Worm (Caenorhabditis elegans) whole organism, late embryonic: ENCODE data around the gene F08C6.5.

Experiments used
- C08G9.2 ChIP-seq: sonication (generic microtip); optimal IDR thresholded peaks from 2 replicates; lab custom pipeline; 2016; ENCODE audit warnings: mild to moderate bottlenecking, missing genetic modification characterization, moderate library complexity, missing compliant biosample characterization
- F13H6.1 ChIP-seq: sonication (generic microtip); optimal IDR thresholded peaks from 2 replicates; lab custom pipeline; 2016; ENCODE audit warnings: missing genetic modification characterization, missing compliant biosample characterization
- K02D7.2 ChIP-seq: sonication (generic microtip); optimal IDR thresholded peaks from 2 replicates; lab custom pipeline; 2017; ENCODE audit warnings: mild to moderate bottlenecking, missing genetic modification characterization, missing compliant biosample characterization
- K09A11.1 ChIP-seq: sonication (generic microtip); optimal IDR thresholded peaks from 2 replicates; lab custom pipeline; 2017; ENCODE audit warnings: antibody characterized with exemption, mild to moderate bottlenecking, missing genetic modification characterization, missing compliant biosample characterization; ENCODE audit not compliant: insufficient read depth
- Y22D7AL.16 ChIP-seq: sonication (generic microtip); optimal IDR thresholded peaks from 2 replicates; lab custom pipeline; 2016; ENCODE audit warnings: missing genetic modification characterization, missing compliant biosample characterization
- ama-1 ChIP-seq: fragments of 150-350 bp; optimal IDR thresholded peaks from 2 replicates; lab custom pipeline; 2014
- ceh-14 ChIP-seq: sonication (generic microtip); optimal IDR thresholded peaks from 2 replicates; lab custom pipeline; 2016; ENCODE audit warnings: missing genotype, missing genetic modification characterization, missing compliant biosample characterization
- ceh-18 ChIP-seq: sonication (generic microtip); optimal IDR thresholded peaks from 2 replicates; lab custom pipeline; 2016; ENCODE audit warnings: missing genetic modification characterization, missing compliant biosample characterization
- ceh-19 ChIP-seq: fragments of 200-800 bp; sonication (Bioruptor generic); optimal IDR thresholded peaks from 2 replicates; lab custom pipeline; 2018; ENCODE audit warnings: mild to moderate bottlenecking, missing genetic modification characterization, missing compliant biosample characterization
- ceh-24 ChIP-seq: sonication (generic microtip); optimal IDR thresholded peaks from 2 replicates; lab custom pipeline; 2016; ENCODE audit warnings: mild to moderate bottlenecking, missing genetic modification characterization, missing compliant biosample characterization
- ceh-30 ChIP-seq: fragments of 150-350 bp; optimal IDR thresholded peaks from 2 replicates; lab custom pipeline; 2014; ENCODE audit warnings: missing biosample characterization, missing genetic modification characterization
- ceh-48 ChIP-seq: sonication (generic microtip); optimal IDR thresholded peaks from 2 replicates; lab custom pipeline; 2016; ENCODE audit warnings: missing genetic modification characterization, inconsistent platforms, missing compliant biosample characterization
- ceh-9 ChIP-seq: sonication (generic microtip); optimal IDR thresholded peaks from 2 replicates; lab custom pipeline; 2016; ENCODE audit warnings: mild to moderate bottlenecking, missing genetic modification characterization, inconsistent platforms, missing compliant biosample characterization
- dmd-4 ChIP-seq: sonication (generic microtip); optimal IDR thresholded peaks from 2 replicates; lab custom pipeline; 2016; ENCODE audit warnings: borderline replicate concordance, missing genetic modification characterization, missing compliant biosample characterization
- dve-1 ChIP-seq: sonication (generic microtip); optimal IDR thresholded peaks from 2 replicates; lab custom pipeline; 2017; ENCODE audit warnings: antibody characterized with exemption, mild to moderate bottlenecking, missing genetic modification characterization, missing compliant biosample characterization
- fkh-10 ChIP-seq: fragments of 150-350 bp; optimal IDR thresholded peaks from 2 replicates; lab custom pipeline; 2014; ENCODE audit warnings: missing biosample characterization, missing genetic modification reagents, missing genetic modification characterization
- fkh-6 ChIP-seq: sonication (generic microtip); optimal IDR thresholded peaks from 2 replicates; lab custom pipeline; 2016; ENCODE audit warnings: missing genetic modification characterization, missing compliant biosample characterization
- gmeb-2 ChIP-seq: sonication (generic microtip); optimal IDR thresholded peaks from 2 replicates; lab custom pipeline; 2016; ENCODE audit warnings: missing genetic modification characterization, inconsistent platforms, missing compliant biosample characterization
- hlh-13 ChIP-seq: fragments of 200-800 bp; sonication (Bioruptor generic); optimal IDR thresholded peaks from 2 replicates; lab custom pipeline; 2018; ENCODE audit warnings: mild to moderate bottlenecking, missing genetic modification characterization, missing compliant biosample characterization
- hlh-15 ChIP-seq: sonication (generic microtip); optimal IDR thresholded peaks from 2 replicates; lab custom pipeline; 2016; ENCODE audit warnings: missing genetic modification characterization, missing compliant biosample characterization
- hlh-6 ChIP-seq: sonication (generic microtip); optimal IDR thresholded peaks from 2 replicates; lab custom pipeline; 2016; ENCODE audit warnings: missing genotype, missing genetic modification characterization, missing compliant biosample characterization
- lim-6 ChIP-seq: sonication (generic microtip); optimal IDR thresholded peaks from 2 replicates; lab custom pipeline; 2016; ENCODE audit warnings: missing genetic modification characterization, missing compliant biosample characterization
- lin-11 ChIP-seq: fragments of 200-800 bp; sonication (Bioruptor generic); optimal IDR thresholded peaks from 2 replicates; lab custom pipeline; 2018; ENCODE audit warnings: mild to moderate bottlenecking, missing genetic modification characterization, missing compliant biosample characterization
- madf-2 ChIP-seq: sonication (generic microtip); optimal IDR thresholded peaks from 2 replicates; lab custom pipeline; 2017; ENCODE audit warnings: missing genetic modification characterization, missing compliant biosample characterization
- mec-3 ChIP-seq: sonication (generic microtip); optimal IDR thresholded peaks from 2 replicates; lab custom pipeline; 2016; ENCODE audit warnings: borderline replicate concordance, missing genetic modification characterization, missing compliant biosample characterization
- nhr-11 ChIP-seq: fragments of 150-350 bp; optimal IDR thresholded peaks from 2 replicates; lab custom pipeline; 2014; ENCODE audit warnings: missing biosample characterization, missing genetic modification characterization
- npax-4 ChIP-seq: sonication (generic microtip); optimal IDR thresholded peaks from 2 replicates; lab custom pipeline; 2016; ENCODE audit warnings: missing genetic modification characterization, missing compliant biosample characterization
- odd-2 ChIP-seq: sonication (generic microtip); optimal IDR thresholded peaks from 2 replicates; lab custom pipeline; 2017; ENCODE audit warnings: antibody characterized with exemption, mild to moderate bottlenecking, missing genetic modification characterization, missing compliant biosample characterization
- pag-3 ChIP-seq: sonication (generic microtip); optimal IDR thresholded peaks from 2 replicates; lab custom pipeline; 2016; ENCODE audit warnings: missing compliant biosample characterization, missing genetic modification characterization, borderline replicate concordance
- pat-9 ChIP-seq: fragments of 200-800 bp; sonication (Bioruptor generic); optimal IDR thresholded peaks from 2 replicates; lab custom pipeline; 2018; ENCODE audit warnings: mild to moderate bottlenecking, missing genetic modification characterization, moderate library complexity, missing compliant biosample characterization
- pax-1 ChIP-seq: fragments of 150-350 bp; optimal IDR thresholded peaks from 2 replicates; lab custom pipeline; 2014; ENCODE audit warnings: missing biosample characterization, missing genetic modification characterization
- pros-1 ChIP-seq: fragments of 150-350 bp; optimal IDR thresholded peaks from 2 replicates; lab custom pipeline; 2014; ENCODE audit warnings: missing biosample characterization, missing genetic modification reagents, missing genetic modification characterization
- ref-2 ChIP-seq: sonication (generic microtip); optimal IDR thresholded peaks from 2 replicates; lab custom pipeline; 2016; ENCODE audit warnings: missing genetic modification characterization, missing compliant biosample characterization
- sdc-2 ChIP-seq: sonication (generic microtip); optimal IDR thresholded peaks from 2 replicates; lab custom pipeline; 2016; ENCODE audit warnings: missing genotype, missing genetic modification characterization, missing compliant biosample characterization
- sox-2 ChIP-seq: fragments of 200-800 bp; sonication (Bioruptor generic); IDR thresholded peaks from 2 replicates; pipeline ENCODE4 v1.3.6; 2022; ENCODE audit warnings: missing genetic modification reagents, missing genetic modification characterization, missing compliant biosample characterization
- syd-9 ChIP-seq: sonication (generic microtip); optimal IDR thresholded peaks from 2 replicates; lab custom pipeline; 2016; ENCODE audit warnings: mild to moderate bottlenecking, missing genetic modification characterization, moderate library complexity, missing compliant biosample characterization
- tbx-2 ChIP-seq: sonication (generic microtip); optimal IDR thresholded peaks from 2 replicates; lab custom pipeline; 2016; ENCODE audit warnings: missing genetic modification characterization, missing compliant biosample characterization
- unc-42 ChIP-seq: sonication (generic microtip); optimal IDR thresholded peaks from 2 replicates; lab custom pipeline; 2016; ENCODE audit warnings: missing genotype, missing genetic modification characterization, missing compliant biosample characterization
- unc-55 ChIP-seq: sonication (generic microtip); optimal IDR thresholded peaks from 2 replicates; lab custom pipeline; 2017; ENCODE audit warnings: missing biosample characterization, missing genetic modification reagents, missing genetic modification characterization
- zip-5 ChIP-seq: sonication (generic microtip); optimal IDR thresholded peaks from 2 replicates; lab custom pipeline; 2016; ENCODE audit warnings: missing genetic modification characterization, missing compliant biosample characterization

F08C6.5 gene

DNA sequence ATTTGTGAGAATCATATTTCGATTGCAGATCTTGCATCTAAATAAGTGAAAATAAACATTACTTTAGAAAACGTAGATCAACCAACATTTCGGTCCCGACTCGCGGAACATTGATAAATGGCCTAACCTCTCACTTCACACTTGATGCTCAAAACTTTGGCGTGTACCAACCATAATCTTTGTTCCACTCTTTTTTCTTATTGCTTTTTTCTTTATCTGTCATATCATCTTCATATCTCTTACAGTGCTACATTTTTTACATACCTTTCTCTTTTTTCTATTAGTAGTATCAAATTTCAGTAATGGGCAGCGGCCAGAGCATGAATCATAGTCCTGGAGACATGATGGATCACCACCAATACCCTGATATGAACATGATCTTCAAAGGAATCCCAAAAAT, 33.9 kb upstream of the F08C6.5 start, which contains the start of gene F46C8.3:
Gene F46C8.3 (plus strand): TSS at position 301 of the 400 bp plus-strand sequence.
- no peak for TF ChIP-seq syd-9
- TF ChIP-seq mec-3 (tag; lab: Kevin White, UChicago), result no peak
- no peak for TF ChIP-seq pat-9
- TF ChIP-seq pag-3 (tag; lab: Kevin White, UChicago), result no peak
- TF ChIP-seq ref-2 (tag; lab: Kevin White, UChicago), result no peak
- no peak for TF ChIP-seq sox-2 (GFP tag; lab: Robert Waterston, UW)
- TF ChIP-seq lim-6 (tag; lab: Kevin White, UChicago), result no peak
- no peak for TF ChIP-seq npax-4 (tag; lab: Kevin White, UChicago)
- no peak for TF ChIP-seq gmeb-2 (tag; lab: Kevin White, UChicago)
- TF ChIP-seq dmd-4 (tag; lab: Kevin White, UChicago), result no peak
- TF ChIP-seq sdc-2 (tag; lab: Kevin White, UChicago), result no peak
- no peak for TF ChIP-seq zip-5
- no peak for TF ChIP-seq fkh-10
- TF ChIP-seq pros-1, result no peak

DNA sequence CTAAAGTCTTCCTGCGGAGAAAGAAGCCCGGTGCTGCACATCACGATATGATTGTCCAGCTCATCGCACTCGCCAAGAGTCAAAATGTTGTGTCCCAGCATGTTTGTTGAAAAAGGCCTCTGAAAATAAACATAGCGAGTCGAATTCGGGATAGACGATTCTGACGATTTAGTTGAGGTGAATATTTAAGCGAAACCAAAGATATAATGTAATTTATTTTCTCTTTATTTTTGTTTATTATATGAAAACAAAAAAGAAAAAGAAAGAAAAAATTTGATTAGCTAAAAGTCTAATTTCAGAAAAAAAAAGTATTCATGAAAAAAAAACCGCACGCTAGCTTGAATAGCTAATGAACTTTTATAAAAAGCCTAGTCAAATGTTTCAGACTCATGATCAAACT, 26.6 kb upstream of the F08C6.5 start, which contains the start of gene ceh-14:
Gene ceh-14 (minus strand): TSS at position 101 of the 400 bp plus-strand sequence.
- TF ChIP-seq dve-1 (tag; lab: Kevin White, UChicago), result no peak
- TF ChIP-seq sox-2 (GFP tag; lab: Robert Waterston, UW), result no peak

DNA sequence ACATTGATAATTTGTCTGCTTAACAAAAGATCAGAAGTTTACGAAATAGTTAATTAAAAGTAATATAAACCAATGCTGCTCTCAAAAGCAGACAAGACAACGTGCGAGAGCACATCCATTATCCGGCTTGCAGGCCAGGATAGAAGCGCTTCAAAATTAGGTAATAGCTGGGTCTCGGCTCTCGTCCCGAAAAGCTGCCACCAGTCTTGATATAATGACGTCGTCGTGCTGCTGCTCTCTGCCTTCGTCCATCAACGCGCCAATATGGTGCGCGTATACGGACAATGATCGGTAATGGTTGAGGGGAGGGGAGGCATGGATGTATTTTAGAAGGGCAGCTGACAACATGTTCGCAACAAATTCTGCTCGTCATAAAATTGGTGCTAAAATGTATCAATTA, 24.8 kb upstream of the F08C6.5 start:
- TF ChIP-seq Y22D7AL.16 (tag; lab: Kevin White, UChicago), result no peak
- TF ChIP-seq ama-1, result no peak
- no peak for TF ChIP-seq pax-1
- TF ChIP-seq fkh-6 (tag; lab: Kevin White, UChicago), result no peak
- no peak for TF ChIP-seq zip-5
- TF ChIP-seq K02D7.2 (tag; lab: Kevin White, UChicago), result no peak
- no peak for TF ChIP-seq F13H6.1 (tag; lab: Kevin White, UChicago)
- no peak for TF ChIP-seq ceh-19
- TF ChIP-seq ceh-24 (tag; lab: Kevin White, UChicago), result no peak
- TF ChIP-seq nhr-11, result no peak
- TF ChIP-seq lim-6 (tag; lab: Kevin White, UChicago), result no peak
- no peak for TF ChIP-seq npax-4 (tag; lab: Kevin White, UChicago)
- no peak for TF ChIP-seq sox-2 (GFP tag; lab: Robert Waterston, UW)
- no peak for TF ChIP-seq K09A11.1 (tag; lab: Kevin White, UChicago)
- TF ChIP-seq unc-55 (GFP tag; lab: Kevin White, UChicago), result no peak

DNA sequence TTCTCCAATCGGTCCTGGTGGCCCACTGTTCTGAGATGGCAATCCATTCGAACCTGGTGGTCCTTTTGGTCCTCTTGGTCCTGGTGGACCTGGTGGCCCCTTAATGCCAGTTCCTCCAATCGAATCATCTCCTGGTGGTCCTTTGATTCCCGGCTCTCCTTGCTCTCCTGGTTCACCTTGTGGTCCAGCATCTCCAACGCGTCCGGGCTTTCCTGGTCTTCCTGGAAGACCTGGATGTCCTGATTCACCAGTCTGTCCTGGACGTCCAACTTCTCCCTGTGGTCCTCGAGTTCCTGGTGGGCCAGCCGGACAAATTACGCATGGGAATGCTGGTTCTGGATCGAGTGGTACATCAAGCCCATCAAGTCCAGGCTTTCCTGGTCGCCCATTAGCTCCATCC, 22.3 kb upstream of the F08C6.5 start:
- TF ChIP-seq unc-55 (GFP tag; lab: Kevin White, UChicago), result no peak
- TF ChIP-seq ceh-9, result peak; percentile 19
- TF ChIP-seq hlh-15, result no peak
- no peak for TF ChIP-seq ceh-48 (tag; lab: Kevin White, UChicago)
- TF ChIP-seq ceh-18 (tag; lab: Kevin White, UChicago), result no peak
- peak; percentile 43 for TF ChIP-seq hlh-6 (tag; lab: Kevin White, UChicago)
- TF ChIP-seq ceh-24 (tag; lab: Kevin White, UChicago), result no peak
- TF ChIP-seq, all 69 proteins: peak for 2

DNA sequence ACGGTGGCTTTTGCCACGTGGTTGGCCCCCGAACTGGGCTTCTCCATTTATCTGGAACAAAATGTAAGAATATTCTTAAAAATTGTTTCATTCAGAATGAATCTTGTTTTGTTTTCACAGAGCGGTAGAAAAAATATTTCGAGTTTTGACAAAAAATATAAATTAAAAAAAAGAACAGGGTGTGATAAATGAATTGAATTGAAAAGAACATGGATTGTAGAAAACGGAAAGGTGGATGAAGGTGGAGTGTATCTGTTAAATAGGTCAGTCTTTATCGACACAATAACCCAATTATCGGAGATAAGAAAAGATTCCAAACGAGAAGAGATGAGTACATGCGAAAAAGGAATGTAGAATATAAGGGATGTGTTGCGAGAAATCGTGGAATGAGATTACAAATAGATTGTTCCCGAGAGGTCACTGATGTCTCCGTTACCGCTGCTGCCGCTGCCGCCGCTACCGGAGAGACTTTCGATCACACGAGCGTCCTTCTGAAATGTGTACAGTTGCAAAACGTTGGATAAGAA, 21.4 kb upstream of the F08C6.5 start, which contains the start of gene dpy-7:
Gene dpy-7 (minus strand): TSS at position 51 of the 527 bp plus-strand sequence.
- TF ChIP-seq nhr-11 (no peak), dmd-4 (tag; lab: Kevin White, UChicago) (no peak), hlh-13 (GFP tag; lab: Kevin White, UChicago) (no peak)

DNA sequence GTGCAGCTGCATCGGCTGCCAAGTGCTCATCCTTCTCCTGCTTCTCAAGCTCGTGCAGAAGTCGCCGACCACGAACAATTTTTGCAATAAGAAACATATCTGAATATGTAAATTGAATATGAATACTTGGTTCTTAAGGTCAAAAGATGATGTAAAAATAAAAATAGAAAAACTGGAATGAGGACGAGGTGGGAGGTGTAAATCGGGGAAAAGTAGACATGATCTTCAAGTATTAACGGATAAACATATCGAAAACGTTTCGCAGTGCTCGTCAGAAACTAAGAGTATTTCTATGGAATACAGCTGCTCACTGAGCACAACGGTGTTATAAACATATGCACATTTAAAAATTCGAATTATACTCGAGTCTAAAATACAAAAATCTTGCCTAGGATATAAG, 19.2 kb upstream of the F08C6.5 start, which contains the start of gene glb-16:
Gene glb-16 (minus strand): TSS at position 101 of the 400 bp plus-strand sequence.
- TF ChIP-seq tbx-2 (tag; lab: Kevin White, UChicago), result no peak
- TF ChIP-seq sdc-2 (tag; lab: Kevin White, UChicago), result no peak
- TF ChIP-seq odd-2 (tag; lab: Kevin White, UChicago), result no peak
- no peak for TF ChIP-seq lin-11 (tag; lab: Kevin White, UChicago)
- no peak for TF ChIP-seq unc-42 (tag; lab: Kevin White, UChicago)
- TF ChIP-seq ceh-30, result no peak
- no peak for TF ChIP-seq madf-2
- TF ChIP-seq ceh-19, result no peak
- no peak for TF ChIP-seq ceh-14 (tag; lab: Kevin White, UChicago)
- TF ChIP-seq C08G9.2 (tag; lab: Kevin White, UChicago), result no peak
